Worm (Caenorhabditis elegans): ENCODE results near the gene nlp-20.

ce11 chrIV:7628942-7629341 is 13.9 kb downstream of the nlp-20 start, which contains the start of gene F45E4.5:
- TF ChIP-seq W03F9.2 (tag; optimal IDR thresholded peaks at IDR 0.05) = no peak
- no peak for TF ChIP-seq dao-5 (tag; optimal IDR thresholded peaks at IDR 0.05)
